Fruit fly (Drosophila melanogaster) whole organism, prepupa: ENCODE measurements around the gene deltaCOP.
A peak's percentile ranks its signal among the peaks of the same experiment; 100 is the strongest.

ENCODE experiments used
- Blimp-1 ChIP-seq: fragments of 200-800 bp; sonication (Bioruptor generic); optimal IDR thresholded peaks from 3 replicates; lab custom pipeline; 2017; ENCODE audit warnings: missing biosample characterization, missing genetic modification characterization, mild to moderate bottlenecking, moderate library complexity, missing genetic modification reagents
- CG10631 ChIP-seq: fragments of 200-800 bp; sonication (Bioruptor generic); optimal IDR thresholded peaks from 2 replicates; lab custom pipeline; 2016; ENCODE audit warnings: missing biosample characterization, missing genetic modification characterization
- CG11294 ChIP-seq: fragments of 200-800 bp; sonication (Bioruptor generic); IDR thresholded peaks from 2 replicates; pipeline ENCODE4 v1.3.6; 2022; ENCODE audit warnings: missing biosample characterization, missing genetic modification characterization
- CG11762 ChIP-seq: fragments of 200-800 bp; sonication (Bioruptor generic); optimal IDR thresholded peaks from 3 replicates; lab custom pipeline; 2016; ENCODE audit warnings: missing biosample characterization, missing genetic modification characterization; ENCODE audit not compliant: insufficient read depth
- CG11902 ChIP-seq: fragments of 200-800 bp; sonication (Bioruptor generic); optimal IDR thresholded peaks from 3 replicates; lab custom pipeline; 2016; ENCODE audit warnings: missing biosample characterization, missing genetic modification characterization
- CG3032 ChIP-seq: fragments of 200-800 bp; optimal IDR thresholded peaks from 2 replicates; lab custom pipeline; 2019; ENCODE audit warnings: missing biosample characterization, mild to moderate bottlenecking, missing genetic modification characterization, moderate library complexity
- CG31627 ChIP-seq: fragments of 200-800 bp; sonication (Bioruptor generic); optimal IDR thresholded peaks from 3 replicates; lab custom pipeline; 2016; ENCODE audit warnings: missing biosample characterization, missing genetic modification characterization
- CG34406 ChIP-seq: fragments of 200-800 bp; sonication (Bioruptor generic); optimal IDR thresholded peaks from 3 replicates; lab custom pipeline; 2016; ENCODE audit warnings: missing biosample characterization, missing genetic modification characterization
- CG6163 ChIP-seq: fragments of 200-800 bp; sonication (Bioruptor generic); IDR thresholded peaks from 3 replicates; pipeline ENCODE4 v1.3.6; 2022; ENCODE audit warnings: missing biosample characterization, missing genetic modification characterization
- CG6276 ChIP-seq: fragments of 200-800 bp; sonication (Bioruptor generic); optimal IDR thresholded peaks from 2 replicates; lab custom pipeline; 2017; ENCODE audit warnings: missing biosample characterization, mild to moderate bottlenecking, missing genetic modification characterization
- CG6792 ChIP-seq: fragments of 200-800 bp; sonication (Bioruptor generic); optimal IDR thresholded peaks from 3 replicates; lab custom pipeline; 2016; ENCODE audit warnings: missing biosample characterization, missing genetic modification characterization
- CG6854 ChIP-seq: fragments of 200-800 bp; sonication (Bioruptor generic); optimal IDR thresholded peaks from 2 replicates; lab custom pipeline; 2017; ENCODE audit warnings: missing biosample characterization, mild to moderate bottlenecking, missing genetic modification characterization
- CG7368 ChIP-seq: fragments of 200-800 bp; sonication (Bioruptor generic); optimal IDR thresholded peaks from 3 replicates; lab custom pipeline; 2016; ENCODE audit warnings: missing biosample characterization, missing genetic modification characterization
- CG8119 ChIP-seq: fragments of 200-800 bp; sonication (Bioruptor generic); IDR thresholded peaks from 3 replicates; pipeline ENCODE4 v1.3.6; 2022; ENCODE audit warnings: missing biosample characterization, missing genetic modification characterization
- CG8632 ChIP-seq: fragments of 200-800 bp; sonication (Bioruptor generic); optimal IDR thresholded peaks from 3 replicates; lab custom pipeline; 2016; ENCODE audit warnings: missing biosample characterization, missing genetic modification characterization
- Ets21C ChIP-seq: fragments of 200-800 bp; sonication (Bioruptor generic); optimal IDR thresholded peaks from 3 replicates; lab custom pipeline; 2016; ENCODE audit warnings: missing biosample characterization, missing genetic modification characterization
- Gug ChIP-seq: fragments of 200-800 bp; sonication (Bioruptor generic); IDR thresholded peaks from 2 replicates; pipeline ENCODE4 v1.3.6; 2022; ENCODE audit warnings: missing biosample characterization, missing genetic modification characterization
- Hr38 ChIP-seq: sonication (Bioruptor generic); optimal IDR thresholded peaks from 2 replicates; lab custom pipeline; 2016; ENCODE audit warnings: missing biosample characterization, missing genetic modification characterization
- Lpt ChIP-seq: fragments of 200-800 bp; sonication (Bioruptor generic); optimal IDR thresholded peaks from 3 replicates; lab custom pipeline; 2016; ENCODE audit warnings: missing biosample characterization, missing genetic modification characterization
- Met ChIP-seq: fragments of 200-800 bp; sonication (Bioruptor generic); optimal IDR thresholded peaks from 3 replicates; lab custom pipeline; 2016; ENCODE audit warnings: missing biosample characterization, missing genetic modification characterization
- OdsH ChIP-seq: fragments of 200-800 bp; sonication (Bioruptor generic); optimal IDR thresholded peaks from 3 replicates; lab custom pipeline; 2016; ENCODE audit warnings: missing biosample characterization, missing genetic modification characterization
- Sox102F ChIP-seq: fragments of 200-800 bp; sonication (Bioruptor generic); optimal IDR thresholded peaks from 2 replicates; lab custom pipeline; 2016; ENCODE audit warnings: missing biosample characterization, mild to moderate bottlenecking, missing genetic modification characterization
- Sox14 ChIP-seq: fragments of 200-800 bp; sonication (Bioruptor generic); optimal IDR thresholded peaks from 3 replicates; lab custom pipeline; 2016; ENCODE audit warnings: missing biosample characterization, missing genetic modification characterization
- Sox15 ChIP-seq: fragments of 200-800 bp; sonication (Bioruptor generic); optimal IDR thresholded peaks from 3 replicates; lab custom pipeline; 2016; ENCODE audit warnings: missing biosample characterization, missing genetic modification characterization
- achi ChIP-seq: fragments of 200-800 bp; sonication (Bioruptor generic); optimal IDR thresholded peaks from 3 replicates; lab custom pipeline; 2016; ENCODE audit warnings: missing biosample characterization, missing genetic modification characterization
- cyc ChIP-seq: fragments of 200-800 bp; sonication (Bioruptor generic); optimal IDR thresholded peaks from 3 replicates; lab custom pipeline; 2016; ENCODE audit warnings: missing biosample characterization, missing genetic modification characterization
- dac ChIP-seq: fragments of 200-800 bp; sonication (Bioruptor generic); optimal IDR thresholded peaks from 2 replicates; lab custom pipeline; 2017; ENCODE audit warnings: missing biosample characterization, mild to moderate bottlenecking, missing genetic modification characterization
- eg ChIP-seq: fragments of 200-800 bp; sonication (Bioruptor generic); IDR thresholded peaks from 3 replicates; pipeline ENCODE4 v1.3.6; 2022; ENCODE audit warnings: missing biosample characterization, missing genetic modification characterization
- fd59A ChIP-seq: fragments of 200-800 bp; sonication (Bioruptor generic); optimal IDR thresholded peaks from 2 replicates; lab custom pipeline; 2017; ENCODE audit warnings: missing biosample characterization, mild to moderate bottlenecking, missing genetic modification characterization, missing genetic modification reagents
- fd85E ChIP-seq: fragments of 200-800 bp; sonication (Bioruptor generic); optimal IDR thresholded peaks from 3 replicates; lab custom pipeline; 2016; ENCODE audit warnings: missing biosample characterization, missing genetic modification characterization
- fkh ChIP-seq: fragments of 200-800 bp; sonication (Bioruptor generic); optimal IDR thresholded peaks from 3 replicates; lab custom pipeline; 2017; ENCODE audit warnings: missing biosample characterization, mild to moderate bottlenecking, missing genetic modification characterization, moderate library complexity
- lz ChIP-seq: fragments of 200-800 bp; sonication (Bioruptor generic); optimal IDR thresholded peaks from 3 replicates; lab custom pipeline; 2016; ENCODE audit warnings: missing biosample characterization, missing genetic modification characterization
- net ChIP-seq: fragments of 200-800 bp; sonication (Bioruptor generic); optimal IDR thresholded peaks from 3 replicates; lab custom pipeline; 2016; ENCODE audit warnings: missing biosample characterization, missing genetic modification characterization
- spab ChIP-seq: fragments of 200-800 bp; sonication (Bioruptor generic); optimal IDR thresholded peaks from 2 replicates; lab custom pipeline; 2017; ENCODE audit warnings: missing biosample characterization, mild to moderate bottlenecking, missing genetic modification characterization, missing genetic modification reagents
- svp ChIP-seq: fragments of 200-800 bp; sonication (Bioruptor generic); peaks from one replicate; lab custom pipeline; 2016; ENCODE audit warnings: missing biosample characterization, missing genetic modification characterization
- topi ChIP-seq: fragments of 200-800 bp; sonication (Bioruptor generic); optimal IDR thresholded peaks from 3 replicates; lab custom pipeline; 2016; ENCODE audit warnings: missing biosample characterization, missing genetic modification characterization
- vri ChIP-seq: fragments of 200-800 bp; sonication (Bioruptor generic); optimal IDR thresholded peaks from 3 replicates; lab custom pipeline; 2016; ENCODE audit warnings: missing biosample characterization, mild to moderate bottlenecking, missing genetic modification characterization

deltaCOP gene

dm6 chrX:1830396-1831218 lies 31.0 kb downstream of the deltaCOP start (continued):
- peak; percentile 97 for TF ChIP-seq CG34406 (GFP tag; lab: Kevin White, UChicago)
- TF ChIP-seq Met (GFP tag; lab: Kevin White, UChicago): peak; percentile 99
- peak; percentile 99 for TF ChIP-seq lz (GFP tag; lab: Kevin White, UChicago)
- TF ChIP-seq CG6163 (GFP tag; lab: Robert Waterston, UW): peak; percentile 99
- TF ChIP-seq CG8632 (GFP tag; lab: Kevin White, UChicago): peak; percentile 98
- TF ChIP-seq eg (GFP tag; lab: Robert Waterston, UW): peak; percentile 99
- TF ChIP-seq cyc: peak; percentile 98
- peak; percentile 97 for TF ChIP-seq vri
- TF ChIP-seq CG11902 (GFP tag; lab: Kevin White, UChicago): peak; percentile 94
- peak; percentile 93 for TF ChIP-seq fd85E (GFP tag; lab: Kevin White, UChicago)
- peak; percentile 99 for TF ChIP-seq topi
- peak; percentile 98 for TF ChIP-seq CG8119 (GFP tag; lab: Robert Waterston, UW)
- peak; percentile 94 for TF ChIP-seq spab
- peak; percentile 98 for TF ChIP-seq CG31627
- TF ChIP-seq CG6854 (GFP tag; lab: Kevin White, UChicago): peak; percentile 94
- peak; percentile 90 for TF ChIP-seq Blimp-1 (GFP tag; lab: Kevin White, UChicago)
- TF ChIP-seq svp (GFP tag; lab: Kevin White, UChicago): peak; percentile 99
- peak; percentile 99 for TF ChIP-seq Sox14 (GFP tag; lab: Kevin White, UChicago)
- peak; percentile 97 for TF ChIP-seq CG6792
- peak; percentile 98 for TF ChIP-seq CG7368 (GFP tag; lab: Kevin White, UChicago)
- TF ChIP-seq CG3032 (tag; lab: Kevin White, UChicago): peak; percentile 97
- peak; percentile 98 for TF ChIP-seq CG11294 (GFP tag; lab: Robert Waterston, UW)
- TF ChIP-seq CG11762 (GFP tag; lab: Kevin White, UChicago): peak; percentile 98
- TF ChIP-seq dac (GFP tag; lab: Kevin White, UChicago): peak; percentile 95
- peak; percentile 98 for TF ChIP-seq CG10631
- peak; percentile 76 for TF ChIP-seq Hr38 (GFP tag; lab: Kevin White, UChicago)
- peak; percentile 92 for TF ChIP-seq fd59A (GFP tag; lab: Kevin White, UChicago)
- peak; percentile 93 for TF ChIP-seq Sox15 (GFP tag; lab: Kevin White, UChicago)
- peak; percentile 99 for TF ChIP-seq net (GFP tag; lab: Kevin White, UChicago)
- peak; percentile 97 for TF ChIP-seq Ets21C (GFP tag; lab: Kevin White, UChicago)

dm6 chrX:1828097-1828496 lies 33.5 kb downstream of the deltaCOP start:
- TF ChIP-seq CG34406 (GFP tag; lab: Kevin White, UChicago): no peak
- TF ChIP-seq CG31627: no peak
- no peak for TF ChIP-seq Sox102F
- TF ChIP-seq Gug (GFP tag; lab: Robert Waterston, UW): no peak
- no peak for TF ChIP-seq Ets21C (GFP tag; lab: Kevin White, UChicago)
- TF ChIP-seq CG6276: no peak
- TF ChIP-seq achi (GFP tag; lab: Kevin White, UChicago): no peak
- no peak for TF ChIP-seq CG11902 (GFP tag; lab: Kevin White, UChicago)
- peak; percentile 37 for TF ChIP-seq Lpt (GFP tag; lab: Kevin White, UChicago)
- no peak for TF ChIP-seq net (GFP tag; lab: Kevin White, UChicago)
- 0 out of 3 replicates have a peak, but pooled peaks have one; percentile 29 for TF ChIP-seq eg (GFP tag; lab: Robert Waterston, UW)
- TF ChIP-seq OdsH: no peak
- TF ChIP-seq fkh (GFP tag; lab: Kevin White, UChicago): peak; percentile 48
- TF ChIP-seq cyc: no peak
- peak; percentile 75 for TF ChIP-seq svp (GFP tag; lab: Kevin White, UChicago)
